Worm (Caenorhabditis elegans) whole organism, late embryonic: Measurements from ENCODE around the gene plk-1.

ENCODE experiments used
- C38D4.7 ChIP-seq: fragments of 200-800 bp; sonication (Bioruptor generic); optimal IDR thresholded peaks from 2 replicates; lab custom pipeline; 2018; ENCODE audit warnings: mild to moderate bottlenecking, missing genetic modification characterization, moderate library complexity, missing compliant biosample characterization
- ama-1 ChIP-seq: fragments of 150-350 bp; optimal IDR thresholded peaks from 2 replicates; lab custom pipeline; 2014
- pag-3 ChIP-seq: sonication (generic microtip); optimal IDR thresholded peaks from 2 replicates; lab custom pipeline; 2016; ENCODE audit warnings: missing compliant biosample characterization, missing genetic modification characterization, borderline replicate concordance
- unc-55 ChIP-seq: sonication (generic microtip); optimal IDR thresholded peaks from 2 replicates; lab custom pipeline; 2017; ENCODE audit warnings: missing biosample characterization, missing genetic modification reagents, missing genetic modification characterization

DNA sequence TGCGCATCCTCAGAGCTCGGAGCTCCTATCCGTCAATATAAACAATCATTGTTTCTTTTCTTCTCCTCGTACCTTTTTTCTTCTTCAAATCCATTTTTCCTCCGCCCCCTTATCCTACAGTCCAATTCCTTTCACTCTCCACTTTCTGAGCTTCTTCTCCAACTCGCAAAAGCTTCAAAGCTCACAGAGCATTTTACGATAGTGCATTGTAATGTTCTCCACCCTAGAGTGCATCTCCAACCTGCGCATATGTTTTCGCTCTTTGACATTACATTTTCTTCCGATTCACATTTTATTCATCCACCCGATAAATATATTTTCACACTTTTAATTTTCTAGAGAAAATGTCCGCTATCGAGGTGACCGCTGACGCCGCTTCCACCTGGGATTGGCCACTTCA, 36.6 kb downstream of the plk-1 start, which contains the start of gene hsp-12.2:
- no peak for TF ChIP-seq ama-1 (lab: Kevin White, UChicago)
- TF ChIP-seq C38D4.7 = no peak
- TF ChIP-seq pag-3 (tag; lab: Kevin White, UChicago) = no peak
- TF ChIP-seq unc-55 (GFP tag; lab: Kevin White, UChicago) = no peak
